Fruit fly (Drosophila melanogaster) whole organism, embryonic: ENCODE results near the gene CG32812.

Source experiments
- Aef1 ChIP-seq: fragments of 200-800 bp; sonication (Bioruptor generic); IDR thresholded peaks from 3 replicates; pipeline ENCODE4 v1.3.6; 2022; ENCODE audit warnings: missing biosample characterization, missing genetic modification characterization
- BEAF-32 ChIP-seq: fragments of 200-800 bp; sonication (Bioruptor generic); optimal IDR thresholded peaks from 3 replicates; lab custom pipeline; 2017; ENCODE audit warnings: missing biosample characterization, missing genetic modification characterization, mild to moderate bottlenecking, moderate library complexity, missing genetic modification reagents
- BtbVII ChIP-seq: fragments of 200-800 bp; sonication (Bioruptor generic); optimal IDR thresholded peaks from 3 replicates; lab custom pipeline; 2017; ENCODE audit warnings: missing biosample characterization, mild to moderate bottlenecking, missing genetic modification characterization
- CG12391 ChIP-seq: fragments of 200-800 bp; sonication (Bioruptor generic); optimal IDR thresholded peaks from 3 replicates; lab custom pipeline; 2018; ENCODE audit warnings: missing biosample characterization, mild to moderate bottlenecking, missing genetic modification characterization, moderate library complexity
- CG13287 ChIP-seq: fragments of 200-800 bp; sonication (Bioruptor generic); IDR thresholded peaks from 2 replicates; pipeline ENCODE4 v1.3.6; 2022; ENCODE audit warnings: missing biosample characterization, missing genetic modification characterization; ENCODE audit not compliant: partially characterized antibody
- CG13424 ChIP-seq: fragments of 200-800 bp; sonication (Bioruptor generic); optimal IDR thresholded peaks from 2 replicates; lab custom pipeline; 2019; ENCODE audit warnings: missing biosample characterization, mild to moderate bottlenecking, missing genetic modification characterization, moderate library complexity
- CG1603 ChIP-seq: fragments of 200-800 bp; sonication (Bioruptor generic); optimal IDR thresholded peaks from 2 replicates; lab custom pipeline; 2019; ENCODE audit warnings: missing biosample characterization, mild to moderate bottlenecking, missing genetic modification characterization, moderate library complexity
- CG17186 ChIP-seq: fragments of 200-800 bp; sonication (Bioruptor generic); optimal IDR thresholded peaks from 3 replicates; lab custom pipeline; 2017; ENCODE audit warnings: missing biosample characterization, missing genetic modification reagents, missing genetic modification characterization
- CG17829 ChIP-seq: fragments of 200-800 bp; optimal IDR thresholded peaks from 2 replicates; lab custom pipeline; 2019; ENCODE audit warnings: missing biosample characterization, mild to moderate bottlenecking, missing genetic modification characterization, moderate library complexity
- CG2129 ChIP-seq: fragments of 200-800 bp; sonication (Bioruptor generic); IDR thresholded peaks from 2 replicates; pipeline ENCODE4 v1.3.6; 2022; ENCODE audit warnings: missing biosample characterization, missing genetic modification characterization; ENCODE audit not compliant: partially characterized antibody
- CG3065 ChIP-seq: fragments of 200-800 bp; sonication (Bioruptor generic); optimal IDR thresholded peaks from 2 replicates; lab custom pipeline; 2016; ENCODE audit warnings: missing biosample characterization, missing genetic modification characterization
- CG33213 ChIP-seq: fragments of 200-800 bp; sonication (Bioruptor generic); optimal IDR thresholded peaks from 3 replicates; lab custom pipeline; 2016; ENCODE audit warnings: missing biosample characterization, missing genetic modification characterization
- CG34224 ChIP-seq: fragments of 200-800 bp; sonication (Bioruptor generic); IDR thresholded peaks from 3 replicates; pipeline ENCODE4 v1.3.6; 2022; ENCODE audit warnings: missing biosample characterization, missing genetic modification characterization; ENCODE audit not compliant: partially characterized antibody
- CG34376 ChIP-seq: fragments of 200-800 bp; sonication (Bioruptor generic); optimal IDR thresholded peaks from 2 replicates; lab custom pipeline; 2018; ENCODE audit warnings: missing biosample characterization, mild to moderate bottlenecking, missing genetic modification characterization
- CG6272 ChIP-seq: fragments of 200-800 bp; sonication (Bioruptor generic); IDR thresholded peaks from 2 replicates; pipeline ENCODE4 v1.3.6; 2022; ENCODE audit warnings: missing biosample characterization, missing genetic modification characterization
- CG6689 ChIP-seq: fragments of 200-800 bp; sonication (Bioruptor generic); IDR thresholded peaks from 2 replicates; pipeline ENCODE4 v1.3.6; 2022; ENCODE audit warnings: missing biosample characterization, missing genetic modification characterization
- CG8924 ChIP-seq: fragments of 200-800 bp; optimal IDR thresholded peaks from 3 replicates; lab custom pipeline; 2019; ENCODE audit warnings: missing biosample characterization, mild to moderate bottlenecking, missing genetic modification characterization, moderate library complexity
- CG9797 ChIP-seq: fragments of 200-800 bp; sonication (Bioruptor generic); optimal IDR thresholded peaks from 3 replicates; lab custom pipeline; 2018; ENCODE audit warnings: missing biosample characterization, mild to moderate bottlenecking, missing genetic modification characterization
- CoRest ChIP-seq: fragments of 200-800 bp; sonication (Bioruptor generic); optimal IDR thresholded peaks from 3 replicates; lab custom pipeline; 2018; ENCODE audit warnings: missing biosample characterization, mild to moderate bottlenecking, missing genetic modification characterization, moderate library complexity
- Dbx ChIP-seq: fragments of 200-800 bp; sonication (Bioruptor generic); IDR thresholded peaks from 3 replicates; pipeline ENCODE4 v1.3.6; 2022; ENCODE audit warnings: missing biosample characterization, missing genetic modification characterization
- Doc3 ChIP-seq: fragments of 200-800 bp; sonication (Bioruptor generic); IDR thresholded peaks from 3 replicates; pipeline ENCODE4 v1.3.6; 2022; ENCODE audit warnings: missing biosample characterization, missing genetic modification characterization; ENCODE audit not compliant: partially characterized antibody
- Elba2 ChIP-seq: fragments of 200-800 bp; sonication (Bioruptor generic); optimal IDR thresholded peaks from 3 replicates; lab custom pipeline; 2016; ENCODE audit warnings: missing biosample characterization, missing genetic modification characterization
- Ets97D ChIP-seq: fragments of 200-800 bp; sonication (Bioruptor generic); optimal IDR thresholded peaks from 3 replicates; lab custom pipeline; 2016; ENCODE audit warnings: missing biosample characterization, missing genetic modification characterization
- H15 ChIP-seq: fragments of 200-800 bp; sonication (Bioruptor generic); IDR thresholded peaks from 3 replicates; pipeline ENCODE4 v1.3.6; 2022; ENCODE audit warnings: missing biosample characterization, missing genetic modification characterization
- Hmr ChIP-seq: fragments of 200-800 bp; sonication (Bioruptor generic); optimal IDR thresholded peaks from 3 replicates; lab custom pipeline; 2017; ENCODE audit warnings: mild to moderate bottlenecking, missing biosample characterization, missing genetic modification reagents, missing genetic modification characterization
- Nf-YC ChIP-seq: fragments of 200-800 bp; optimal IDR thresholded peaks from 3 replicates; lab custom pipeline; 2019; ENCODE audit warnings: missing biosample characterization, mild to moderate bottlenecking, missing genetic modification characterization, moderate library complexity
- Vsx1 ChIP-seq: fragments of 200-800 bp; sonication (Bioruptor generic); optimal IDR thresholded peaks from 2 replicates; lab custom pipeline; 2017; ENCODE audit warnings: missing biosample characterization, mild to moderate bottlenecking, missing genetic modification characterization, missing genetic modification reagents
- bbx ChIP-seq: fragments of 200-800 bp; sonication (Bioruptor generic); IDR thresholded peaks from 2 replicates; pipeline ENCODE4 v1.3.6; 2022; ENCODE audit warnings: missing biosample characterization, missing genetic modification characterization; ENCODE audit not compliant: partially characterized antibody
- dmrt11E ChIP-seq: fragments of 200-800 bp; sonication (Bioruptor generic); optimal IDR thresholded peaks from 3 replicates; lab custom pipeline; 2018; ENCODE audit warnings: missing biosample characterization, mild to moderate bottlenecking, missing genetic modification characterization, moderate library complexity
- dpn ChIP-seq, 2 experiments: fragments of 200-800 bp; sonication (Bioruptor generic); optimal IDR thresholded peaks; 3 replicates each; lab custom pipeline; 2016; ENCODE audit warnings: missing biosample characterization in 2 of 2, missing genetic modification characterization in 2 of 2
- fd96Cb ChIP-seq: fragments of 200-800 bp; sonication (Bioruptor generic); optimal IDR thresholded peaks from 2 replicates; lab custom pipeline; 2018; ENCODE audit warnings: missing biosample characterization, mild to moderate bottlenecking, missing genetic modification characterization, moderate library complexity
- ftz-f1 ChIP-seq: fragments of 200-800 bp; sonication (Bioruptor generic); optimal IDR thresholded peaks from 2 replicates; lab custom pipeline; 2016; ENCODE audit warnings: missing biosample characterization, missing genetic modification characterization
- fu2 ChIP-seq: fragments of 200-800 bp; sonication (Bioruptor generic); optimal IDR thresholded peaks from 2 replicates; lab custom pipeline; 2016; ENCODE audit warnings: missing biosample characterization, missing genetic modification characterization
- gcm ChIP-seq: fragments of 200-800 bp; sonication (Bioruptor generic); optimal IDR thresholded peaks from 2 replicates; lab custom pipeline; 2019; ENCODE audit warnings: missing biosample characterization, mild to moderate bottlenecking, missing genetic modification characterization, moderate library complexity
- gfzf ChIP-seq: fragments of 200-800 bp; sonication (Bioruptor generic); optimal IDR thresholded peaks from 2 replicates; lab custom pipeline; 2016; ENCODE audit warnings: missing biosample characterization, mild to moderate bottlenecking, missing genetic modification characterization, moderate library complexity
- hb ChIP-seq: fragments of 200-800 bp; sonication (Bioruptor generic); IDR thresholded peaks from 3 replicates; pipeline ENCODE4 v1.3.6; 2022; ENCODE audit warnings: missing biosample characterization, missing genetic modification characterization; ENCODE audit not compliant: partially characterized antibody
- hbn ChIP-seq: fragments of 200-800 bp; sonication (Bioruptor generic); IDR thresholded peaks from 2 replicates; pipeline ENCODE4 v1.3.6; 2022; ENCODE audit warnings: missing biosample characterization, missing genetic modification characterization; ENCODE audit not compliant: partially characterized antibody
- lilli ChIP-seq: fragments of 200-800 bp; sonication (Bioruptor generic); optimal IDR thresholded peaks from 3 replicates; lab custom pipeline; 2016; ENCODE audit warnings: missing biosample characterization, missing genetic modification characterization
- pb ChIP-seq: fragments of 200-800 bp; sonication (Bioruptor generic); optimal IDR thresholded peaks from 3 replicates; lab custom pipeline; 2016; ENCODE audit warnings: missing biosample characterization, missing genetic modification characterization
- pzg ChIP-seq: fragments of 200-800 bp; sonication (Bioruptor generic); optimal IDR thresholded peaks from 3 replicates; lab custom pipeline; 2018; ENCODE audit warnings: missing biosample characterization, mild to moderate bottlenecking, missing genetic modification characterization, moderate library complexity
- row ChIP-seq: fragments of 200-800 bp; sonication (Bioruptor generic); IDR thresholded peaks from 3 replicates; pipeline ENCODE4 v1.3.6; 2022; ENCODE audit warnings: missing biosample characterization, missing genetic modification characterization
- scrt ChIP-seq: fragments of 200-800 bp; sonication (Bioruptor generic); optimal IDR thresholded peaks from 2 replicates; lab custom pipeline; 2018; ENCODE audit warnings: missing biosample characterization, mild to moderate bottlenecking, missing genetic modification characterization, moderate library complexity
- sd ChIP-seq: fragments of 200-800 bp; sonication (Bioruptor generic); optimal IDR thresholded peaks from 3 replicates; lab custom pipeline; 2018; ENCODE audit warnings: missing biosample characterization, mild to moderate bottlenecking, missing genetic modification characterization, moderate library complexity
- slou ChIP-seq: fragments of 200-800 bp; sonication (Bioruptor generic); optimal IDR thresholded peaks from 3 replicates; lab custom pipeline; 2016; ENCODE audit warnings: missing biosample characterization, missing genetic modification characterization
- sr ChIP-seq: fragments of 200-800 bp; sonication (Bioruptor generic); IDR thresholded peaks from 3 replicates; pipeline ENCODE4 v1.3.6; 2022; ENCODE audit warnings: missing biosample characterization, missing genetic modification characterization
- tll ChIP-seq, 2 experiments: fragments of 200-800 bp in 1 of 2; fragments of >200 bp in 1 of 2; sonication (Bioruptor generic) in 1 of 2; optimal IDR thresholded peaks; 2 replicates each; lab custom pipeline; 2017 to 2019; ENCODE audit warnings: missing biosample characterization in 2 of 2, missing genetic modification characterization in 2 of 2, mild to moderate bottlenecking in 1 of 2, moderate library complexity in 1 of 2
- trem ChIP-seq: fragments of 200-800 bp; optimal IDR thresholded peaks from 3 replicates; lab custom pipeline; 2019; ENCODE audit warnings: missing biosample characterization, mild to moderate bottlenecking, missing genetic modification characterization, moderate library complexity
- unc-4 ChIP-seq: fragments of 200-800 bp; sonication (Bioruptor generic); IDR thresholded peaks from 2 replicates; pipeline ENCODE4 v1.3.6; 2022; ENCODE audit warnings: missing biosample characterization, missing genetic modification characterization; ENCODE audit not compliant: partially characterized antibody
- zen ChIP-seq: fragments of 200-800 bp; sonication (Bioruptor generic); optimal IDR thresholded peaks from 3 replicates; lab custom pipeline; 2018; ENCODE audit warnings: missing biosample characterization, mild to moderate bottlenecking, missing genetic modification characterization, moderate library complexity

The CG32812 gene

DNA sequence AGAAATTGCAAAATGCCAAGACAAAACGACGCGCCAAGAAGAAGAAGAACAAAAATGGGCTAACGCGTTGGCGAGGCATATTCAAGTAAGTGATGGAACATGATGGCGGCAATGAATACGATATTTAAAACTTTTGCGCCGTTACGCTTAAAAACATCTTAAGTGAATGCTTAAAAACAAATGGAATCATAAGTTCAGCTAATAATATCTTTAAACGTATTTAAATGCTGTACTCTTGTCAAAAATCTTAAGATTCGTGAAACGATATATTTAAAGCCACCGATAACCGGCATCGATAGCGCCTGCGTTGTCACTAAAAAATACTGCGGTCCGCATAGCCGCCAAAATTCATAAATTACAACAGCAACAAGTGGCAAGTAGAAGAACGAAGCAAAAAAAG is 47.3 kb upstream of the CG32812 start, which contains the start of gene CG11403:
Gene CG11403 (minus strand): TSS at position 53 of the 400 bp plus-strand sequence.
- TF ChIP-seq Hmr (GFP tag; lab: Kevin White, UChicago) (peak; percentile 7), Aef1 (GFP tag; lab: Robert Waterston, UW) (peak; percentile 55; the same call in 2 of the 3 replicates), BEAF-32 (GFP tag; lab: Kevin White, UChicago) (peak; percentile 95), fu2 (peak; percentile 19), CG17829 (tag; lab: Kevin White, UChicago) (peak; percentile 22), Doc3 (peak; percentile 82), CG6272 (GFP tag; lab: Robert Waterston, UW) (no peak), Ets97D (GFP tag; lab: Kevin White, UChicago) (peak; percentile 58), Vsx1 (GFP tag; lab: Kevin White, UChicago) (no peak), CG2129 (GFP tag; lab: Robert Waterston, UW) (peak; percentile 83), CG33213 (GFP tag; lab: Kevin White, UChicago) (peak; percentile 23), sd (tag; lab: Kevin White, UChicago) (peak; percentile 0), trem (tag; lab: Kevin White, UChicago) (peak; percentile 63), H15 (GFP tag; lab: Robert Waterston, UW) (no peak), pb (no peak), CG3065 (GFP tag; lab: Kevin White, UChicago) (no peak), pzg (GFP tag; lab: Kevin White, UChicago) (peak; percentile 65), hbn (peak; percentile 85), gfzf (peak; percentile 91), CG34224 (GFP tag; lab: Robert Waterston, UW) (peak; percentile 74), Nf-YC (tag; lab: Kevin White, UChicago) (peak; percentile 32), CG9797 (peak; percentile 80), unc-4 (GFP tag; lab: Robert Waterston, UW) (peak; percentile 90), tll (GFP tag; optimal IDR thresholded peaks at IDR 0.05; lab: Kevin White, UChicago) (peak in 1 of 2 experiments; percentile 18), gcm (GFP tag; lab: Kevin White, UChicago) (no peak), dpn (GFP tag; optimal IDR thresholded peaks at IDR 0.05; lab: Kevin White, UChicago) (peak in 1 of 2 experiments; percentile 2), CG13287 (GFP tag; lab: Robert Waterston, UW) (peak; percentile 90), bbx (peak; percentile 55), sr (GFP tag; lab: Robert Waterston, UW) (no peak), CG12391 (tag; lab: Kevin White, UChicago) (peak; percentile 34), CG34376 (no peak), dmrt11E (no peak), ftz-f1 (GFP tag; lab: Kevin White, UChicago) (no peak), CoRest (tag; lab: Kevin White, UChicago) (peak; percentile 57), Elba2 (GFP tag; lab: Kevin White, UChicago) (no peak), CG6689 (GFP tag; lab: Robert Waterston, UW) (no peak), hb (GFP tag; lab: Robert Waterston, UW) (peak; percentile 77), slou (GFP tag; lab: Kevin White, UChicago) (no peak), CG1603 (tag; lab: Kevin White, UChicago) (peak; percentile 0), Dbx (GFP tag; lab: Robert Waterston, UW) (no peak), CG8924 (tag; lab: Kevin White, UChicago) (no peak), lilli (GFP tag; lab: Kevin White, UChicago) (peak; percentile 41), BtbVII (GFP tag; lab: Kevin White, UChicago) (no peak), zen (peak; percentile 4), row (GFP tag; lab: Robert Waterston, UW) (peak; percentile 60), CG13424 (peak; percentile 3), scrt (GFP tag; lab: Kevin White, UChicago) (peak; percentile 85), CG17186 (peak; percentile 59), fd96Cb (no peak)
